Fruit fly (Drosophila melanogaster): ENCODE data around the gene ppk22.

- no peak for TF ChIP-seq kay (GFP tag; ENCODE audit: borderline replicate concordance)
- no peak for TF ChIP-seq CG5204 (GFP tag; optimal IDR thresholded peaks at IDR 0.05)
- no peak for TF ChIP-seq CG14711 (tag; optimal IDR thresholded peaks at IDR 0.05)
Measured at dm6 chr3R:24823061-24823460, 36.5 kb downstream of the ppk22 start.

All from whole organism, adult.